ENCODE assay signal across 1 fruit fly cellular context in the genomic region with DNA sequence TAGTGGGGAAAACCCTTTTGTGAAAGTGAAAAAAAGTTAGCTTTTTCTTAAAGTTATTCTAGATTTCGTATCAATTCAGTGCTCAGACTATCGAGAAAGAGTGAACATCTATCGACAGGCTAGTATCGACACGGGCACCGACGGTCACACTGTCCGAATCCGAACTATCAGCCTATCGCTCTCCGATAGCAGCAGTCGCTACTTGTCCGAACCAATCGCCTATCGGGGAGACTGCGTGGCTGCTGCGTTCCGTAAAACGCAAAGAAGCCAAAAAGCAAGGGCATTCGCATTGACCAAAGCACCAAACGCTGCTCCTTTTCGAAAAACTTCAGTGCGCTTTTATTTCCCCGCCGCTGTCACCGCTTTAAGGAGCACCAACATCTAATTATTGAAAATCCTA.
TF ChIP-seq lines count a peak whose summit lies in the region.

A gene (plus strand): TSS at position 190 of the 400 bp plus-strand sequence.

TF ChIP-seq in whole organism, embryonic, 481 proteins besides CTCF, POLR2A, EP300 and RAD21 (continued from another document and continues in another):
- no peak for TF ChIP-seq tx (GFP tag; optimal IDR thresholded peaks at IDR 0.05; lab: Kevin White, UChicago)
- TF ChIP-seq Mad (GFP tag; optimal IDR thresholded peaks at IDR 0.05; lab: Kevin White, UChicago): no peak
- TF ChIP-seq CG12744 (GFP tag; optimal IDR thresholded peaks at IDR 0.05; lab: Kevin White, UChicago): no peak
- TF ChIP-seq pan (optimal IDR thresholded peaks at IDR 0.05; lab: Kevin White, UChicago): no peak
- TF ChIP-seq pan (GFP tag; optimal IDR thresholded peaks at IDR 0.05 in 1 of 2, IDR thresholded peaks at IDR 0.05 in 1 of 2): no peak
- no peak for TF ChIP-seq Poxn (GFP tag; IDR thresholded peaks at IDR 0.05; lab: Robert Waterston, UW)
- TF ChIP-seq CG17186 (GFP tag; optimal IDR thresholded peaks at IDR 0.05; lab: Kevin White, UChicago): peak; percentile 56
- TF ChIP-seq Nf-YA (GFP tag; IDR thresholded peaks at IDR 0.05; lab: Robert Waterston, UW): no peak
- no peak for TF ChIP-seq CG17802 (tag; optimal IDR thresholded peaks at IDR 0.05; lab: Kevin White, UChicago)
- TF ChIP-seq fd96Cb (tag; optimal IDR thresholded peaks at IDR 0.05; lab: Kevin White, UChicago): no peak
- TF ChIP-seq gcm (GFP tag; optimal IDR thresholded peaks at IDR 0.05; lab: Kevin White, UChicago): no peak
- TF ChIP-seq Dip2 (GFP tag; IDR thresholded peaks at IDR 0.05; lab: Robert Waterston, UW): no peak
- peak; percentile 38 for TF ChIP-seq lilli (GFP tag; optimal IDR thresholded peaks at IDR 0.05; lab: Kevin White, UChicago)
- TF ChIP-seq dmrt11E (tag; optimal IDR thresholded peaks at IDR 0.05; lab: Kevin White, UChicago): no peak
- TF ChIP-seq tio (GFP tag; optimal IDR thresholded peaks at IDR 0.05; lab: Kevin White, UChicago): no peak
- no peak for TF ChIP-seq CG2202 (tag; optimal IDR thresholded peaks at IDR 0.05; lab: Kevin White, UChicago)
- peak; percentile 72 for TF ChIP-seq CG1603 (tag; optimal IDR thresholded peaks at IDR 0.05; lab: Kevin White, UChicago)
- TF ChIP-seq H15 (GFP tag; IDR thresholded peaks at IDR 0.05; lab: Robert Waterston, UW): 0 out of 3 replicates have a peak, but pooled peaks have one; percentile 16
- TF ChIP-seq tup (GFP tag; optimal IDR thresholded peaks at IDR 0.05; lab: Kevin White, UChicago): no peak
- no peak for TF ChIP-seq CG6175 (GFP tag; IDR thresholded peaks at IDR 0.05; lab: Robert Waterston, UW)
- TF ChIP-seq shn (GFP tag; optimal IDR thresholded peaks at IDR 0.05; lab: Kevin White, UChicago): no peak
- TF ChIP-seq Max (GFP tag; optimal IDR thresholded peaks at IDR 0.05; lab: Kevin White, UChicago): no peak
- peak; percentile 19 for TF ChIP-seq Antp (GFP tag; optimal IDR thresholded peaks at IDR 0.05; lab: Kevin White, UChicago)
- peak; percentile 63; the same call in 1 of the 3 replicates for TF ChIP-seq gce (GFP tag; IDR thresholded peaks at IDR 0.05; lab: Robert Waterston, UW)
- no peak for TF ChIP-seq Mes4 (GFP tag; optimal IDR thresholded peaks at IDR 0.05; lab: Kevin White, UChicago)
- TF ChIP-seq CG8359 (GFP tag; optimal IDR thresholded peaks at IDR 0.05; lab: Kevin White, UChicago; ENCODE audit: borderline replicate concordance): no peak
- TF ChIP-seq Deaf1 (tag; optimal IDR thresholded peaks at IDR 0.05; lab: Kevin White, UChicago): peak; percentile 36
- TF ChIP-seq Ptx1 (GFP tag; IDR thresholded peaks at IDR 0.05; lab: Robert Waterston, UW): no peak
- TF ChIP-seq toy (GFP tag; IDR thresholded peaks at IDR 0.05; lab: Robert Waterston, UW): no peak
- no peak for TF ChIP-seq CG43689 (GFP tag; IDR thresholded peaks at IDR 0.05; lab: Robert Waterston, UW)
- TF ChIP-seq CG7987 (GFP tag; optimal IDR thresholded peaks at IDR 0.05; lab: Kevin White, UChicago): peak; percentile 39
- no peak for TF ChIP-seq sens-2 (GFP tag; IDR thresholded peaks at IDR 0.05; lab: Robert Waterston, UW)
- no peak for TF ChIP-seq br (optimal IDR thresholded peaks at IDR 0.05; lab: Kevin White, UChicago)
- peak; percentile 35 for TF ChIP-seq CG12769 (tag; optimal IDR thresholded peaks at IDR 0.05; lab: Kevin White, UChicago)
- peak; percentile 94 for TF ChIP-seq knrl (GFP tag; IDR thresholded peaks at IDR 0.05; lab: Robert Waterston, UW; ENCODE audit: partially characterized antibody)
- peak; percentile 52 for TF ChIP-seq Myb (GFP tag; optimal IDR thresholded peaks at IDR 0.05; lab: Kevin White, UChicago)
- no peak for TF ChIP-seq Nf-YB (GFP tag; optimal IDR thresholded peaks at IDR 0.05; lab: Kevin White, UChicago)
- TF ChIP-seq CG15601 (tag; optimal IDR thresholded peaks at IDR 0.05; lab: Kevin White, UChicago): peak; percentile 8
- TF ChIP-seq CG2678 (tag; optimal IDR thresholded peaks at IDR 0.05; lab: Kevin White, UChicago): no peak
- no peak for TF ChIP-seq CHES-1-like (GFP tag; optimal IDR thresholded peaks at IDR 0.05; lab: Kevin White, UChicago)
- TF ChIP-seq CG15073 (GFP tag; optimal IDR thresholded peaks at IDR 0.05; lab: Kevin White, UChicago): no peak
- no peak for TF ChIP-seq CG6654 (GFP tag; optimal IDR thresholded peaks at IDR 0.05; lab: Kevin White, UChicago)
- no peak for TF ChIP-seq ftz-f1 (GFP tag; optimal IDR thresholded peaks at IDR 0.05; lab: Kevin White, UChicago)
- TF ChIP-seq sim (GFP tag; IDR thresholded peaks at IDR 0.05; lab: Robert Waterston, UW): no peak
- no peak for TF ChIP-seq CG18262 (tag; optimal IDR thresholded peaks at IDR 0.05; lab: Kevin White, UChicago)
- no peak for TF ChIP-seq CG11398 (GFP tag; optimal IDR thresholded peaks at IDR 0.05; lab: Kevin White, UChicago)
- TF ChIP-seq CG4328 (GFP tag; optimal IDR thresholded peaks at IDR 0.05; lab: Kevin White, UChicago): peak; percentile 17
- no peak for TF ChIP-seq Awh (GFP tag; IDR thresholded peaks at IDR 0.05; lab: Robert Waterston, UW)
- TF ChIP-seq CG9876 (GFP tag; optimal IDR thresholded peaks at IDR 0.05; lab: Kevin White, UChicago): peak; percentile 28
- TF ChIP-seq unpg (GFP tag; optimal IDR thresholded peaks at IDR 0.05; lab: Kevin White, UChicago): no peak
- TF ChIP-seq Doc2 (GFP tag; IDR thresholded peaks at IDR 0.05; lab: Robert Waterston, UW): no peak
- TF ChIP-seq vvl (GFP tag; IDR thresholded peaks at IDR 0.05; lab: Robert Waterston, UW): no peak
- peak; percentile 9 for TF ChIP-seq CG17359 (tag; optimal IDR thresholded peaks at IDR 0.05; lab: Kevin White, UChicago)
- TF ChIP-seq gem (tag; optimal IDR thresholded peaks at IDR 0.05; lab: Kevin White, UChicago): no peak
- TF ChIP-seq Tbp (GFP tag; optimal IDR thresholded peaks at IDR 0.05; lab: Kevin White, UChicago): no peak
- TF ChIP-seq Mrtf (GFP tag; IDR thresholded peaks at IDR 0.05; lab: Robert Waterston, UW): no peak
- no peak for TF ChIP-seq h (optimal IDR thresholded peaks at IDR 0.05; lab: Kevin White, UChicago)
- no peak for TF ChIP-seq wor (GFP tag; IDR thresholded peaks at IDR 0.05; lab: Robert Waterston, UW)
- TF ChIP-seq CG34422 (GFP tag; IDR thresholded peaks at IDR 0.05; lab: Robert Waterston, UW): 0 out of 3 replicates have a peak, but pooled peaks have one; percentile 35
- no peak for TF ChIP-seq ab (GFP tag; optimal IDR thresholded peaks at IDR 0.05; lab: Kevin White, UChicago)
- peak; percentile 19 for TF ChIP-seq Hsf (GFP tag; optimal IDR thresholded peaks at IDR 0.05; lab: Kevin White, UChicago)
- TF ChIP-seq Blimp-1 (GFP tag; optimal IDR thresholded peaks at IDR 0.05; lab: Kevin White, UChicago): no peak
- no peak for TF ChIP-seq sima (GFP tag; optimal IDR thresholded peaks at IDR 0.05; lab: Kevin White, UChicago)
- TF ChIP-seq peb (GFP tag; IDR thresholded peaks at IDR 0.05; lab: Robert Waterston, UW): no peak
- TF ChIP-seq CG17328 (GFP tag; IDR thresholded peaks at IDR 0.05; lab: Robert Waterston, UW): no peak
- peak; percentile 66 for TF ChIP-seq CG9932 (GFP tag; IDR thresholded peaks at IDR 0.05; lab: Robert Waterston, UW)
- TF ChIP-seq ap (GFP tag; IDR thresholded peaks at IDR 0.05; lab: Robert Waterston, UW): no peak
- TF ChIP-seq Sry-δ (GFP tag; optimal IDR thresholded peaks at IDR 0.05; lab: Kevin White, UChicago): peak; percentile 85
- peak; percentile 14 for TF ChIP-seq CG12071 (GFP tag; optimal IDR thresholded peaks at IDR 0.05; lab: Kevin White, UChicago)
- TF ChIP-seq yki (optimal IDR thresholded peaks at IDR 0.05; lab: Kevin White, UChicago): no peak
- TF ChIP-seq CG4282 (GFP tag; optimal IDR thresholded peaks at IDR 0.05; lab: Kevin White, UChicago): no peak
- TF ChIP-seq CG5245 (GFP tag; optimal IDR thresholded peaks at IDR 0.05; lab: Kevin White, UChicago): peak; percentile 22
- TF ChIP-seq luna (GFP tag; optimal IDR thresholded peaks at IDR 0.05; lab: Kevin White, UChicago): no peak
- TF ChIP-seq nerfin-1 (tag; optimal IDR thresholded peaks at IDR 0.05; lab: Kevin White, UChicago): peak; percentile 11
- no peak for TF ChIP-seq ac (GFP tag; optimal IDR thresholded peaks at IDR 0.05; lab: Kevin White, UChicago)
- TF ChIP-seq eyg (GFP tag; optimal IDR thresholded peaks at IDR 0.05; lab: Kevin White, UChicago): no peak
- no peak for TF ChIP-seq phol (tag; optimal IDR thresholded peaks at IDR 0.05; lab: Kevin White, UChicago)
- TF ChIP-seq ash1 (GFP tag; optimal IDR thresholded peaks at IDR 0.05; lab: Kevin White, UChicago): no peak
- peak; percentile 97 for TF ChIP-seq CG42726 (GFP tag; IDR thresholded peaks at IDR 0.05; lab: Robert Waterston, UW; ENCODE audit: partially characterized antibody)
- TF ChIP-seq stwl (tag; optimal IDR thresholded peaks at IDR 0.05; lab: Kevin White, UChicago): peak; percentile 80
- no peak for TF ChIP-seq CG14667 (GFP tag; IDR thresholded peaks at IDR 0.05; lab: Robert Waterston, UW)
- TF ChIP-seq CG16815 (GFP tag; optimal IDR thresholded peaks at IDR 0.05; lab: Kevin White, UChicago): no peak
- no peak for TF ChIP-seq fd3F (GFP tag; optimal IDR thresholded peaks at IDR 0.05; lab: Kevin White, UChicago)
- TF ChIP-seq insv (GFP tag; optimal IDR thresholded peaks at IDR 0.05; lab: Kevin White, UChicago): no peak
- no peak for TF ChIP-seq emc (GFP tag; optimal IDR thresholded peaks at IDR 0.05; lab: Kevin White, UChicago)
- no peak for TF ChIP-seq cg (GFP tag; optimal IDR thresholded peaks at IDR 0.05; lab: Kevin White, UChicago)
- no peak for TF ChIP-seq CkIIα-i1 (GFP tag; IDR thresholded peaks at IDR 0.05; lab: Robert Waterston, UW)
- peak; percentile 71 for TF ChIP-seq CG9437 (GFP tag; optimal IDR thresholded peaks at IDR 0.05; lab: Kevin White, UChicago)
- no peak for TF ChIP-seq CG9817 (tag; optimal IDR thresholded peaks at IDR 0.05; lab: Kevin White, UChicago)
- peak in 1 of 2 experiments; percentile 20 for TF ChIP-seq Pdp1 (GFP tag; optimal IDR thresholded peaks at IDR 0.05; lab: Kevin White, UChicago)
- peak; percentile 65 for TF ChIP-seq CG3847 (GFP tag; IDR thresholded peaks at IDR 0.05; lab: Robert Waterston, UW)
- TF ChIP-seq fd64A (GFP tag; optimal IDR thresholded peaks at IDR 0.05; lab: Kevin White, UChicago): no peak
- TF ChIP-seq seq (GFP tag; IDR thresholded peaks at IDR 0.05; lab: Robert Waterston, UW): no peak
- no peak for TF ChIP-seq CrebB (tag; optimal IDR thresholded peaks at IDR 0.05; lab: Kevin White, UChicago)
- peak; percentile 29 for TF ChIP-seq CG6765 (GFP tag; optimal IDR thresholded peaks at IDR 0.05; lab: Kevin White, UChicago)
- TF ChIP-seq cato (GFP tag; optimal IDR thresholded peaks at IDR 0.05; lab: Kevin White, UChicago; ENCODE audit: borderline replicate concordance): no peak
- peak; percentile 96 for TF ChIP-seq zen2 (GFP tag; IDR thresholded peaks at IDR 0.05; lab: Robert Waterston, UW; ENCODE audit: partially characterized antibody)
- peak; percentile 5 for TF ChIP-seq CG9609 (GFP tag; optimal IDR thresholded peaks at IDR 0.05; lab: Kevin White, UChicago)
- peak; percentile 41; the same call in 1 of the 2 replicates for TF ChIP-seq onecut (GFP tag; IDR thresholded peaks at IDR 0.05; lab: Robert Waterston, UW)
- TF ChIP-seq odd (GFP tag; optimal IDR thresholded peaks at IDR 0.05; lab: Kevin White, UChicago): no peak
- no peak for TF ChIP-seq CG11560 (tag; IDR thresholded peaks at IDR 0.05; lab: Robert Waterston, UW)
- no peak for TF ChIP-seq Drgx (GFP tag; IDR thresholded peaks at IDR 0.05; lab: Robert Waterston, UW)
- TF ChIP-seq CG6791 (GFP tag; IDR thresholded peaks at IDR 0.05; lab: Robert Waterston, UW; ENCODE audit: partially characterized antibody): peak; percentile 98
- TF ChIP-seq CG2889 (GFP tag; IDR thresholded peaks at IDR 0.05; lab: Robert Waterston, UW): no peak
- TF ChIP-seq cad (GFP tag; optimal IDR thresholded peaks at IDR 0.05; lab: Kevin White, UChicago): no peak
- TF ChIP-seq CG10267 (tag; optimal IDR thresholded peaks at IDR 0.05; lab: Kevin White, UChicago): peak; percentile 25
- no peak for TF ChIP-seq CG4360 (GFP tag; IDR thresholded peaks at IDR 0.05; lab: Robert Waterston, UW)
- no peak for TF ChIP-seq Spps (tag; optimal IDR thresholded peaks at IDR 0.05; lab: Kevin White, UChicago)
- peak; percentile 92 for TF ChIP-seq nerfin-2 (GFP tag; IDR thresholded peaks at IDR 0.05; lab: Robert Waterston, UW; ENCODE audit: partially characterized antibody)
- TF ChIP-seq cas (GFP tag; IDR thresholded peaks at IDR 0.05; lab: Robert Waterston, UW): no peak
- no peak for TF ChIP-seq Jarid2 (GFP tag; optimal IDR thresholded peaks at IDR 0.05; lab: Kevin White, UChicago)
- TF ChIP-seq HmgD (GFP tag; optimal IDR thresholded peaks at IDR 0.05; lab: Kevin White, UChicago): peak; percentile 71
- no peak for TF ChIP-seq schlank (tag; optimal IDR thresholded peaks at IDR 0.05; lab: Kevin White, UChicago)
- TF ChIP-seq CG7786 (GFP tag; optimal IDR thresholded peaks at IDR 0.05; lab: Kevin White, UChicago): peak; percentile 6
- no peak for TF ChIP-seq chn (GFP tag; optimal IDR thresholded peaks at IDR 0.05; lab: Kevin White, UChicago)
- no peak for TF ChIP-seq sc (optimal IDR thresholded peaks at IDR 0.05; lab: Kevin White, UChicago)
- TF ChIP-seq sc (GFP tag; optimal IDR thresholded peaks at IDR 0.05; lab: Kevin White, UChicago): no peak
- TF ChIP-seq mld (GFP tag; IDR thresholded peaks at IDR 0.05; lab: Robert Waterston, UW; ENCODE audit: partially characterized antibody): peak; percentile 96
- peak; percentile 36 for TF ChIP-seq grn (GFP tag; optimal IDR thresholded peaks at IDR 0.05; lab: Kevin White, UChicago)
- no peak for TF ChIP-seq E2f1 (GFP tag; IDR thresholded peaks at IDR 0.05; lab: Robert Waterston, UW)
- TF ChIP-seq usp (GFP tag; optimal IDR thresholded peaks at IDR 0.05; lab: Kevin White, UChicago): no peak
- TF ChIP-seq CG7928 (GFP tag; optimal IDR thresholded peaks at IDR 0.05; lab: Kevin White, UChicago): peak; percentile 28
- peak; percentile 71 for TF ChIP-seq CG2116 (GFP tag; optimal IDR thresholded peaks at IDR 0.05; lab: Kevin White, UChicago)
- no peak for TF ChIP-seq kni (GFP tag; optimal IDR thresholded peaks at IDR 0.05; lab: Kevin White, UChicago)
- peak; percentile 40 for TF ChIP-seq B-H2 (GFP tag; optimal IDR thresholded peaks at IDR 0.05; lab: Kevin White, UChicago)
- TF ChIP-seq CG13296 (GFP tag; optimal IDR thresholded peaks at IDR 0.05; lab: Kevin White, UChicago): no peak
- TF ChIP-seq Dll (GFP tag; IDR thresholded peaks at IDR 0.05; lab: Robert Waterston, UW; ENCODE audit: partially characterized antibody): peak; percentile 90
- no peak for TF ChIP-seq Abd-B (GFP tag; optimal IDR thresholded peaks at IDR 0.05; lab: Kevin White, UChicago)
- peak; percentile 40 for TF ChIP-seq sug (tag; optimal IDR thresholded peaks at IDR 0.05; lab: Kevin White, UChicago)
- TF ChIP-seq Sox102F (GFP tag; optimal IDR thresholded peaks at IDR 0.05; lab: Kevin White, UChicago): no peak
- no peak for TF ChIP-seq Ada2b (GFP tag; IDR thresholded peaks at IDR 0.05; lab: Robert Waterston, UW)
